Worm (Caenorhabditis elegans) whole organism, mixed stage, embryonic: ENCODE data around the gene ZK355.2.

Source experiments
- M03D4.4 ChIP-seq: sonication (generic microtip); optimal IDR thresholded peaks from 2 replicates; lab custom pipeline; 2017; ENCODE audit warnings: mild to moderate bottlenecking, missing genetic modification characterization, missing compliant biosample characterization
- ceh-39 ChIP-seq: fragments of 150-350 bp; optimal IDR thresholded peaks from 2 replicates; lab custom pipeline; 2014; ENCODE audit warnings: missing biosample characterization, missing genetic modification characterization

- TF ChIP-seq ceh-39: no peak
- no peak for TF ChIP-seq M03D4.4
Measured at ce11 chrII:2952629-2953028, 28.9 kb downstream of the ZK355.2 start, which contains the start of gene irld-51.
